Worm (Caenorhabditis elegans): ENCODE data around the gene F56H9.8.

DNA sequence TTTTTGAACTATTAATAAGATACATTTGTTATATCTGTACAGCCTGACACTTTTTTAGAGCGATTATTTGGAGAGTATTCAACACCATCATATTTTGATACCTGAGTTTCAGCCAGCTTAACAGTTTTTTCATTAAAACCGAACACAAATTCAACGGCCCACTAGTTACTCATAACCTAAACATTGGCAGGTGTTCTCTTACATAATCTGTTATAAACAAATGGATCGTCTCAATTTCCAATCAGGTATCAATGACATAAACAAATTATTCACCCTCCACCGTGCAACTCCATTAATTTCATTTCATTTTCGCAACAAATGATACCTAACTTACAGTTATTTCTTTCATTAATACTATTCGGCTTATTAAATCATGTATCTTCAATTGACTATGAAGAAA lies 33.6 kb upstream of the F56H9.8 start, which contains the start of gene cubn-1:
- TF ChIP-seq W03F9.2 (tag; optimal IDR thresholded peaks at IDR 0.05) (no peak), him-1 (tag; optimal IDR thresholded peaks at IDR 0.05) (no peak)
